Worm (Caenorhabditis elegans): ENCODE results near the gene str-252.

DNA sequence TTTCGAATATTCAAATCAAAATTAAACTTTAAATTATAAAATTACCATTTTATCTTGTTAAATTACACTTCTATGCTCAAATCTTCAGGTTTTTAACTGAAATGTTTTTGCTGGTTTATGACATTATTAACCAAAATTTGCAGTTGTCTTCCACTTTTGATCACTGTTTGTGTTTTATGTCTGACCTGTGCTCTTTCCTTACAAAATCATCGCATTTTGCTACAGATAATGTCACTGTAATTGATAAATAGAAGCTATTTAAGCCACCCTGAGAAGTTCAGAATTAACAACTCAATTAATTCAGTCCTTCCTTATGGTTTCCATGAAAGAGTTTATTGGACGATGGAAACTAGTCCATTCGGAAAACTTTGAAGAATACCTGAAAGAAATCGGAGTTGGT is 25.8 kb upstream of the str-252 start, which contains the start of gene lbp-8:
- no peak for TF ChIP-seq W03F9.2 (tag; optimal IDR thresholded peaks at IDR 0.05)
- no peak for TF ChIP-seq dao-5 (tag; optimal IDR thresholded peaks at IDR 0.05)
- no peak for TF ChIP-seq him-1 (tag; optimal IDR thresholded peaks at IDR 0.05)
